Worm (Caenorhabditis elegans) whole organism, late embryonic: Measurements from ENCODE around the gene glna-2.
A peak's percentile ranks its signal among the peaks of the same experiment; 100 is the strongest.

Source experiments
- C38D4.7 ChIP-seq: fragments of 200-800 bp; sonication (Bioruptor generic); optimal IDR thresholded peaks from 2 replicates; lab custom pipeline; 2018; ENCODE audit warnings: mild to moderate bottlenecking, missing genetic modification characterization, moderate library complexity, missing compliant biosample characterization
- F13H6.1 ChIP-seq: sonication (generic microtip); optimal IDR thresholded peaks from 2 replicates; lab custom pipeline; 2016; ENCODE audit warnings: missing genetic modification characterization, missing compliant biosample characterization
- K02D7.2 ChIP-seq: sonication (generic microtip); optimal IDR thresholded peaks from 2 replicates; lab custom pipeline; 2017; ENCODE audit warnings: mild to moderate bottlenecking, missing genetic modification characterization, missing compliant biosample characterization
- K09A11.1 ChIP-seq: sonication (generic microtip); optimal IDR thresholded peaks from 2 replicates; lab custom pipeline; 2017; ENCODE audit warnings: antibody characterized with exemption, mild to moderate bottlenecking, missing genetic modification characterization, missing compliant biosample characterization; ENCODE audit not compliant: insufficient read depth
- T23F11.4 ChIP-seq: fragments of 200-800 bp; sonication (Bioruptor generic); optimal IDR thresholded peaks from 2 replicates; lab custom pipeline; 2018; ENCODE audit warnings: mild to moderate bottlenecking, missing genetic modification characterization, missing compliant biosample characterization
- ahr-1 ChIP-seq: sonication (generic microtip); optimal IDR thresholded peaks from 2 replicates; lab custom pipeline; 2016; ENCODE audit warnings: missing genetic modification characterization, missing compliant biosample characterization
- ama-1 ChIP-seq: fragments of 150-350 bp; optimal IDR thresholded peaks from 2 replicates; lab custom pipeline; 2014
- ceh-14 ChIP-seq: sonication (generic microtip); optimal IDR thresholded peaks from 2 replicates; lab custom pipeline; 2016; ENCODE audit warnings: missing genotype, missing genetic modification characterization, missing compliant biosample characterization
- ceh-18 ChIP-seq: sonication (generic microtip); optimal IDR thresholded peaks from 2 replicates; lab custom pipeline; 2016; ENCODE audit warnings: missing genetic modification characterization, missing compliant biosample characterization
- ceh-19 ChIP-seq: fragments of 200-800 bp; sonication (Bioruptor generic); optimal IDR thresholded peaks from 2 replicates; lab custom pipeline; 2018; ENCODE audit warnings: mild to moderate bottlenecking, missing genetic modification characterization, missing compliant biosample characterization
- ceh-22 ChIP-seq: sonication (generic microtip); optimal IDR thresholded peaks from 2 replicates; lab custom pipeline; 2017; ENCODE audit warnings: missing biosample characterization, missing genetic modification characterization
- ceh-31 ChIP-seq: sonication (generic microtip); optimal IDR thresholded peaks from 2 replicates; lab custom pipeline; 2016; ENCODE audit warnings: missing genetic modification characterization, missing compliant biosample characterization
- ceh-34 ChIP-seq: sonication (generic microtip); optimal IDR thresholded peaks from 2 replicates; lab custom pipeline; 2016; ENCODE audit warnings: mild to moderate bottlenecking, missing genetic modification characterization, missing compliant biosample characterization
- ceh-45 ChIP-seq: fragments of 200-800 bp; sonication (Bioruptor generic); IDR thresholded peaks from 2 replicates; pipeline ENCODE4 v1.3.6; 2022; ENCODE audit warnings: missing genetic modification reagents, missing genetic modification characterization, missing compliant biosample characterization
- ceh-48 ChIP-seq: sonication (generic microtip); optimal IDR thresholded peaks from 2 replicates; lab custom pipeline; 2016; ENCODE audit warnings: missing genetic modification characterization, inconsistent platforms, missing compliant biosample characterization
- ceh-6 ChIP-seq: fragments of 200-800 bp; sonication (Bioruptor generic); optimal IDR thresholded peaks from 2 replicates; lab custom pipeline; 2018; ENCODE audit warnings: mild to moderate bottlenecking, missing genetic modification characterization, missing compliant biosample characterization
- ceh-9 ChIP-seq: sonication (generic microtip); optimal IDR thresholded peaks from 2 replicates; lab custom pipeline; 2016; ENCODE audit warnings: mild to moderate bottlenecking, missing genetic modification characterization, inconsistent platforms, missing compliant biosample characterization
- dmd-4 ChIP-seq: sonication (generic microtip); optimal IDR thresholded peaks from 2 replicates; lab custom pipeline; 2016; ENCODE audit warnings: borderline replicate concordance, missing genetic modification characterization, missing compliant biosample characterization
- elt-2 ChIP-seq: sonication (generic microtip); optimal IDR thresholded peaks from 2 replicates; lab custom pipeline; 2016; ENCODE audit warnings: missing genetic modification reagents, missing genetic modification characterization, missing compliant biosample characterization
- elt-4 ChIP-seq: sonication (generic microtip); optimal IDR thresholded peaks from 2 replicates; lab custom pipeline; 2016; ENCODE audit warnings: missing genetic modification characterization, missing compliant biosample characterization
- ets-4 ChIP-seq: sonication (generic microtip); optimal IDR thresholded peaks from 2 replicates; lab custom pipeline; 2016; ENCODE audit warnings: missing genetic modification characterization, missing compliant biosample characterization
- eyg-1 ChIP-seq: sonication (generic microtip); optimal IDR thresholded peaks from 2 replicates; lab custom pipeline; 2016; ENCODE audit warnings: missing genotype, missing genetic modification characterization, missing compliant biosample characterization
- fkh-10 ChIP-seq: fragments of 150-350 bp; optimal IDR thresholded peaks from 2 replicates; lab custom pipeline; 2014; ENCODE audit warnings: missing biosample characterization, missing genetic modification reagents, missing genetic modification characterization
- gmeb-2 ChIP-seq: sonication (generic microtip); optimal IDR thresholded peaks from 2 replicates; lab custom pipeline; 2016; ENCODE audit warnings: missing genetic modification characterization, inconsistent platforms, missing compliant biosample characterization
- hlh-13 ChIP-seq: fragments of 200-800 bp; sonication (Bioruptor generic); optimal IDR thresholded peaks from 2 replicates; lab custom pipeline; 2018; ENCODE audit warnings: mild to moderate bottlenecking, missing genetic modification characterization, missing compliant biosample characterization
- hlh-15 ChIP-seq: sonication (generic microtip); optimal IDR thresholded peaks from 2 replicates; lab custom pipeline; 2016; ENCODE audit warnings: missing genetic modification characterization, missing compliant biosample characterization
- hlh-8 ChIP-seq: sonication (generic microtip); optimal IDR thresholded peaks from 2 replicates; lab custom pipeline; 2016; ENCODE audit warnings: missing genotype, missing genetic modification characterization, missing compliant biosample characterization
- lim-6 ChIP-seq: sonication (generic microtip); optimal IDR thresholded peaks from 2 replicates; lab custom pipeline; 2016; ENCODE audit warnings: missing genetic modification characterization, missing compliant biosample characterization
- lin-11 ChIP-seq: fragments of 200-800 bp; sonication (Bioruptor generic); optimal IDR thresholded peaks from 2 replicates; lab custom pipeline; 2018; ENCODE audit warnings: mild to moderate bottlenecking, missing genetic modification characterization, missing compliant biosample characterization
- madf-2 ChIP-seq: sonication (generic microtip); optimal IDR thresholded peaks from 2 replicates; lab custom pipeline; 2017; ENCODE audit warnings: missing genetic modification characterization, missing compliant biosample characterization
- nfya-1 ChIP-seq: sonication (generic microtip); optimal IDR thresholded peaks from 2 replicates; lab custom pipeline; 2017; ENCODE audit warnings: missing genetic modification characterization, mild to moderate bottlenecking, missing compliant biosample characterization, antibody characterized with exemption, moderate library complexity
- nhr-232 ChIP-seq: sonication (generic microtip); optimal IDR thresholded peaks from 2 replicates; lab custom pipeline; 2016; ENCODE audit warnings: missing genetic modification characterization, missing compliant biosample characterization
- odd-2 ChIP-seq: sonication (generic microtip); optimal IDR thresholded peaks from 2 replicates; lab custom pipeline; 2017; ENCODE audit warnings: antibody characterized with exemption, mild to moderate bottlenecking, missing genetic modification characterization, missing compliant biosample characterization
- pag-3 ChIP-seq: sonication (generic microtip); optimal IDR thresholded peaks from 2 replicates; lab custom pipeline; 2016; ENCODE audit warnings: missing compliant biosample characterization, missing genetic modification characterization, borderline replicate concordance
- pqm-1 ChIP-seq: sonication (generic microtip); optimal IDR thresholded peaks from 2 replicates; lab custom pipeline; 2016; ENCODE audit warnings: missing genetic modification characterization, missing compliant biosample characterization
- pros-1 ChIP-seq: fragments of 150-350 bp; optimal IDR thresholded peaks from 2 replicates; lab custom pipeline; 2014; ENCODE audit warnings: missing biosample characterization, missing genetic modification reagents, missing genetic modification characterization
- ref-2 ChIP-seq: sonication (generic microtip); optimal IDR thresholded peaks from 2 replicates; lab custom pipeline; 2016; ENCODE audit warnings: missing genetic modification characterization, missing compliant biosample characterization
- rnt-1 ChIP-seq: sonication (generic microtip); optimal IDR thresholded peaks from 2 replicates; lab custom pipeline; 2016; ENCODE audit warnings: missing genetic modification characterization, missing compliant biosample characterization
- sdc-2 ChIP-seq: sonication (generic microtip); optimal IDR thresholded peaks from 2 replicates; lab custom pipeline; 2016; ENCODE audit warnings: missing genotype, missing genetic modification characterization, missing compliant biosample characterization
- sox-2 ChIP-seq: fragments of 200-800 bp; sonication (Bioruptor generic); IDR thresholded peaks from 2 replicates; pipeline ENCODE4 v1.3.6; 2022; ENCODE audit warnings: missing genetic modification reagents, missing genetic modification characterization, missing compliant biosample characterization
- sox-4 ChIP-seq: sonication (generic microtip); optimal IDR thresholded peaks from 2 replicates; lab custom pipeline; 2017; ENCODE audit warnings: mild to moderate bottlenecking, missing genetic modification characterization, inconsistent platforms, missing compliant biosample characterization
- tbx-2 ChIP-seq: sonication (generic microtip); optimal IDR thresholded peaks from 2 replicates; lab custom pipeline; 2016; ENCODE audit warnings: missing genetic modification characterization, missing compliant biosample characterization
- ttx-3 ChIP-seq: sonication (generic microtip); optimal IDR thresholded peaks from 2 replicates; lab custom pipeline; 2016; ENCODE audit warnings: missing genetic modification reagents, missing genetic modification characterization, missing compliant biosample characterization
- unc-42 ChIP-seq: sonication (generic microtip); optimal IDR thresholded peaks from 2 replicates; lab custom pipeline; 2016; ENCODE audit warnings: missing genotype, missing genetic modification characterization, missing compliant biosample characterization
- unc-55 ChIP-seq: sonication (generic microtip); optimal IDR thresholded peaks from 2 replicates; lab custom pipeline; 2017; ENCODE audit warnings: missing biosample characterization, missing genetic modification reagents, missing genetic modification characterization
- unc-86 ChIP-seq: sonication (generic microtip); optimal IDR thresholded peaks from 2 replicates; lab custom pipeline; 2016; ENCODE audit warnings: missing genetic modification characterization, missing compliant biosample characterization
- zip-5 ChIP-seq: sonication (generic microtip); optimal IDR thresholded peaks from 2 replicates; lab custom pipeline; 2016; ENCODE audit warnings: missing genetic modification characterization, missing compliant biosample characterization

The glna-2 gene

DNA sequence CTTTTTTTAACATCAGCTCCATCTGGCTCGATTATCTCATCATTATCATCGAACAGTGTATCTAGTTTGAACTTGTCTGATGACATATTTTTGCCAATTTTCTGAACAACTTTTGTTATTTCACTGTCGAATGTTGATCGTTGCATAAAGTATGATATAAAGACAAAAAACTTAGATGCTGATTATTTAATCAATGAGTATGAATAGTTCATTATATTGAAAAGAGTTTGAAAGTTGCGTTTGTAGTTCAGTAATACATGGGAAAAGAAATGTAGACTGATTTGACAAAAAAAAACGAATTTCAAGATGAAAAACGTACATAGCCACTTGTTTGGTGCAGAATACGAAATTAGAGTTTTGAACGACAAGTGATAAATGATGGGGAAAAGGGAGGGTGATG is 14.0 kb downstream of the glna-2 start, which contains the start of gene hda-2:
hda-2 (minus strand) TSS at position 101 of the 400 bp plus-strand sequence.
- TF ChIP-seq eyg-1 (tag; lab: Kevin White, UChicago) (no peak), ceh-19 (GFP tag; lab: Kevin White, UChicago) (no peak), dmd-4 (tag; lab: Kevin White, UChicago) (no peak), F13H6.1 (tag; lab: Kevin White, UChicago) (no peak), pqm-1 (no peak), lim-6 (tag; lab: Kevin White, UChicago) (no peak), ceh-22 (tag; lab: Kevin White, UChicago) (no peak), ahr-1 (no peak), zip-5 (tag; lab: Kevin White, UChicago) (no peak), hlh-8 (tag; lab: Kevin White, UChicago) (no peak), ets-4 (tag; lab: Kevin White, UChicago) (no peak), ceh-48 (no peak), unc-42 (tag; lab: Kevin White, UChicago) (no peak), sox-4 (tag; lab: Kevin White, UChicago) (no peak), unc-55 (GFP tag; lab: Kevin White, UChicago) (no peak), ceh-45 (GFP tag; lab: Robert Waterston, UW) (no peak), pros-1 (tag; lab: Kevin White, UChicago) (no peak), C38D4.7 (GFP tag; lab: Kevin White, UChicago) (no peak)

DNA sequence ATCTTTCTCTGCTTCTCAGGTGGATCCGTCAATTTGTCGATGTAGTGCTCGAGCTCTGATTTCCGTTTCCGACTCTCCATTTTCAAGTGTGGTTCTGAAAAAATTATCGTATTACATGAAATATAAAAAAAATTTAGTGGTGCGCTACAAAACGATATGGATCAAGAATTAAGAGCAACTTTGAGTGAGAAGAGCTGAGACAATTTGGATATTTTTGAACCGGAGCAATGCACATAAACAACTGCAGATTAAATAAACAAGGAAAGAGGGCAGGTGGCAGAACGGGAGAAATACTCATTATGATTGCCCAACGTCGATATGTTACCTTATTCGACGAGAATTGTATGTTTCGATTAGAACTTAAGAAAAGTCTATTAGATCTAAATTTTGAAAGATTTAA is 19.2 kb downstream of the glna-2 start, which contains the start of gene swsn-7:
swsn-7 (minus strand) TSS at position 101 of the 400 bp plus-strand sequence.
- TF ChIP-seq T23F11.4 (no peak), K09A11.1 (tag; lab: Kevin White, UChicago) (no peak), hlh-13 (no peak), zip-5 (tag; lab: Kevin White, UChicago) (no peak), tbx-2 (tag; lab: Kevin White, UChicago) (no peak), hlh-8 (tag; lab: Kevin White, UChicago) (no peak), ceh-34 (no peak), hlh-15 (tag; lab: Kevin White, UChicago) (no peak), ahr-1 (no peak)
- TF ChIP-seq, all 69 proteins: peak for 0

DNA sequence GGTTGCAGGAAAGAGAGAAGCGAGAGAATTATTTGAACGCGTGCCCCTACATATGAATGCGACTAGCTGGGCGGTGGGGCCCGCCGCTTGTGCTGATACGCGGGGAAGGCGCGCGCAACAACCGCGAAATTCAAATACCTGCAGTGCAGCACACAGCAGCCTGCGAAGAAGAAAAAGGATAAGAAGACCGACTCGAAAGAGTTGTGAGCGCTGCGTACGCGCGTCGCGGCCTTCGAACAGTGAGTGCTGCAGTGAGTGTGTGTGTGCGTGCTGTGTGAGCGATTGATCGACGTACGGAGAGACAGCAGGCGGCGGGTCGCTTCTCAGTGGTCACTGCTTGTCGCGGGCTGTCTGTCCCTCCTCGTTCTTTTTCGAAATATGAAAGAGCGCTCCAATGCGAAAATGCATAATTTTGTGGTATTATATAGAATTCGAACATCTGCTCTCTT is 19.8 kb downstream of the glna-2 start:
- TF ChIP-seq zip-5 (tag; lab: Kevin White, UChicago) (no peak), sdc-2 (peak; percentile 54), odd-2 (tag; lab: Kevin White, UChicago) (no peak), fkh-10 (GFP tag; lab: Kevin White, UChicago) (no peak), pag-3 (tag; lab: Kevin White, UChicago) (peak; percentile 32), nfya-1 (tag; lab: Kevin White, UChicago) (peak; percentile 90), sox-2 (GFP tag; lab: Robert Waterston, UW) (no peak; the same call in 1 of the 2 replicates), ceh-9 (no peak), nhr-232 (tag; lab: Kevin White, UChicago) (no peak), ama-1 (lab: Kevin White, UChicago) (no peak), elt-2 (tag; lab: Kevin White, UChicago) (peak; percentile 62), hlh-8 (tag; lab: Kevin White, UChicago) (peak; percentile 46), rnt-1 (tag; lab: Kevin White, UChicago) (peak; percentile 87), hlh-13 (no peak), F13H6.1 (tag; lab: Kevin White, UChicago) (peak; percentile 83), gmeb-2 (tag; lab: Kevin White, UChicago) (no peak), lin-11 (tag; lab: Kevin White, UChicago) (no peak), elt-4 (tag; lab: Kevin White, UChicago) (no peak), ttx-3 (no peak), ceh-31 (peak; percentile 79), unc-86 (peak; percentile 29), ref-2 (tag; lab: Kevin White, UChicago) (peak; percentile 93), ceh-18 (peak; percentile 90), dmd-4 (tag; lab: Kevin White, UChicago) (no peak), madf-2 (tag; lab: Kevin White, UChicago) (peak; percentile 59), K02D7.2 (tag; lab: Kevin White, UChicago) (no peak), ets-4 (tag; lab: Kevin White, UChicago) (peak; percentile 66), unc-42 (tag; lab: Kevin White, UChicago) (peak; percentile 79), hlh-15 (tag; lab: Kevin White, UChicago) (no peak), ceh-14 (tag; lab: Kevin White, UChicago) (no peak), ceh-6 (GFP tag; lab: Kevin White, UChicago) (peak; percentile 51), tbx-2 (tag; lab: Kevin White, UChicago) (peak; percentile 93), ceh-22 (tag; lab: Kevin White, UChicago) (no peak)
